Fruit fly (Drosophila melanogaster) whole organism, pupa: ENCODE results near the gene indra.

ENCODE experiments used
- CG12605 ChIP-seq: fragments of 200-800 bp; sonication (Bioruptor generic); IDR thresholded peaks from 2 replicates; pipeline ENCODE4 v1.3.6; 2022; ENCODE audit warnings: missing biosample characterization, missing genetic modification characterization
- CG13204 ChIP-seq: fragments of 200-800 bp; sonication (Bioruptor generic); optimal IDR thresholded peaks from 2 replicates; lab custom pipeline; 2018; ENCODE audit warnings: missing biosample characterization, mild to moderate bottlenecking, missing genetic modification characterization, moderate library complexity
- CG14655 ChIP-seq: fragments of 200-800 bp; sonication (Bioruptor generic); optimal IDR thresholded peaks from 3 replicates; lab custom pipeline; 2017; ENCODE audit warnings: mild to moderate bottlenecking, missing biosample characterization, missing genetic modification reagents, missing genetic modification characterization
- CG15710 ChIP-seq: fragments of 200-800 bp; sonication (Bioruptor generic); optimal IDR thresholded peaks from 2 replicates; lab custom pipeline; 2018; ENCODE audit warnings: missing biosample characterization, mild to moderate bottlenecking, missing genetic modification characterization, moderate library complexity
- CG17806 ChIP-seq: fragments of 200-800 bp; sonication (Bioruptor generic); optimal IDR thresholded peaks from 2 replicates; lab custom pipeline; 2018; ENCODE audit warnings: missing biosample characterization, mild to moderate bottlenecking, missing genetic modification characterization, moderate library complexity
- CG32121 ChIP-seq: fragments of 200-800 bp; sonication (Bioruptor generic); IDR thresholded peaks from 2 replicates; pipeline ENCODE4 v1.3.6; 2022; ENCODE audit warnings: missing biosample characterization, missing genetic modification characterization
- CG34367 ChIP-seq: fragments of 200-800 bp; sonication (Bioruptor generic); optimal IDR thresholded peaks from 2 replicates; lab custom pipeline; 2018; ENCODE audit warnings: missing biosample characterization, mild to moderate bottlenecking, missing genetic modification characterization
- CG4496 ChIP-seq: fragments of 200-800 bp; sonication (Bioruptor generic); IDR thresholded peaks from 3 replicates; pipeline ENCODE4 v1.3.6; 2022; ENCODE audit warnings: missing biosample characterization, missing genetic modification characterization
- CG8159 ChIP-seq: fragments of 200-800 bp; sonication (Bioruptor generic); optimal IDR thresholded peaks from 3 replicates; lab custom pipeline; 2018; ENCODE audit warnings: missing biosample characterization, mild to moderate bottlenecking, missing genetic modification characterization, moderate library complexity
- CG8301 ChIP-seq: fragments of 200-800 bp; sonication (Bioruptor generic); optimal IDR thresholded peaks from 2 replicates; lab custom pipeline; 2018; ENCODE audit warnings: missing biosample characterization, mild to moderate bottlenecking, missing genetic modification characterization
- CG9948 ChIP-seq: fragments of 200-800 bp; sonication (Bioruptor generic); optimal IDR thresholded peaks from 2 replicates; lab custom pipeline; 2018; ENCODE audit warnings: missing biosample characterization, mild to moderate bottlenecking, missing genetic modification characterization, moderate library complexity
- D1 ChIP-seq: fragments of 200-800 bp; sonication (Bioruptor generic); optimal IDR thresholded peaks from 2 replicates; lab custom pipeline; 2018; ENCODE audit warnings: missing biosample characterization, mild to moderate bottlenecking, missing genetic modification characterization, moderate library complexity
- EcR ChIP-seq: fragments of 200-800 bp; sonication (Bioruptor generic); optimal IDR thresholded peaks from 3 replicates; lab custom pipeline; 2019; ENCODE audit warnings: missing biosample characterization, missing genetic modification characterization, mild to moderate bottlenecking, moderate library complexity, missing genetic modification reagents
- Ets98B ChIP-seq: fragments of 200-800 bp; sonication (Bioruptor generic); IDR thresholded peaks from 2 replicates; pipeline ENCODE4 v1.3.6; 2022; ENCODE audit warnings: missing biosample characterization, missing genetic modification characterization
- Pif1A ChIP-seq: fragments of 200-800 bp; sonication (Bioruptor generic); optimal IDR thresholded peaks from 3 replicates; lab custom pipeline; 2016; ENCODE audit warnings: missing biosample characterization, missing genetic modification characterization
- Pif1B ChIP-seq: fragments of 200-800 bp; sonication (Bioruptor generic); optimal IDR thresholded peaks from 3 replicates; lab custom pipeline; 2016; ENCODE audit warnings: missing biosample characterization, missing genetic modification characterization
- Snoo ChIP-seq: fragments of 200-800 bp; sonication (Bioruptor generic); optimal IDR thresholded peaks from 3 replicates; lab custom pipeline; 2017; ENCODE audit warnings: missing biosample characterization, mild to moderate bottlenecking, missing genetic modification characterization, inconsistent platforms
- fd96Ca ChIP-seq: fragments of 200-800 bp; sonication (Bioruptor generic); IDR thresholded peaks from 3 replicates; pipeline ENCODE4 v1.3.6; 2022; ENCODE audit warnings: missing biosample characterization, missing genetic modification characterization
- gl ChIP-seq: fragments of 200-800 bp; sonication (Bioruptor generic); optimal IDR thresholded peaks from 2 replicates; lab custom pipeline; 2018; ENCODE audit warnings: missing biosample characterization, mild to moderate bottlenecking, missing genetic modification characterization
- rn ChIP-seq: fragments of 200-800 bp; sonication (Bioruptor generic); IDR thresholded peaks from 2 replicates; pipeline ENCODE4 v1.3.6; 2022; ENCODE audit warnings: missing biosample characterization, missing genetic modification characterization

Gene indra

dm6 chr3L:1302234-1302949 lies 39.8 kb downstream of the indra start, which contains the start of the genes Rac1 and Acat2:
Gene Rac1, minus strand, starts transcription at chr3L:1302683.
Gene Acat2, plus strand, starts transcription at chr3L:1302944.
- TF ChIP-seq CG9948 (tag; lab: Kevin White, UChicago) (no peak), D1 (tag; lab: Kevin White, UChicago) (no peak), CG4496 (no peak), CG8301 (no peak), CG8159 (tag; lab: Kevin White, UChicago) (no peak), CG32121 (GFP tag; lab: Robert Waterston, UW) (no peak), Pif1A (GFP tag; lab: Kevin White, UChicago) (no peak), fd96Ca (GFP tag; lab: Robert Waterston, UW) (no peak), rn (no peak)

- peak; percentile 69 for TF ChIP-seq CG17806 (tag; lab: Kevin White, UChicago)
- TF ChIP-seq rn: no peak
- TF ChIP-seq CG15710 (tag; lab: Kevin White, UChicago): peak; percentile 72
- TF ChIP-seq EcR (GFP tag; lab: Kevin White, UChicago): no peak
- peak; percentile 70 for TF ChIP-seq Snoo (tag; lab: Kevin White, UChicago)
- no peak for TF ChIP-seq D1 (tag; lab: Kevin White, UChicago)
- peak; percentile 31 for TF ChIP-seq Ets98B
- TF ChIP-seq CG8301: peak; percentile 64
- TF ChIP-seq Pif1A (GFP tag; lab: Kevin White, UChicago): no peak
- TF ChIP-seq fd96Ca (GFP tag; lab: Robert Waterston, UW): no peak
- no peak for TF ChIP-seq CG12605 (GFP tag; lab: Robert Waterston, UW)
- peak; percentile 72 for TF ChIP-seq CG8159 (tag; lab: Kevin White, UChicago)
- peak; percentile 74; the same call in 2 of the 3 replicates for TF ChIP-seq CG4496
- TF ChIP-seq CG34367 (tag; lab: Kevin White, UChicago): peak; percentile 54
- TF ChIP-seq CG13204: no peak
- TF ChIP-seq CG14655 (GFP tag; lab: Kevin White, UChicago): no peak
- peak; percentile 43 for TF ChIP-seq gl (tag; lab: Kevin White, UChicago)
- TF ChIP-seq CG9948 (tag; lab: Kevin White, UChicago): peak; percentile 64
- TF ChIP-seq Pif1B: no peak
- TF ChIP-seq, all 21 proteins: peak for 10
These were observed 42.0 kb downstream of the indra start for dm6 chr3L:1300076-1300635.

- TF ChIP-seq CG15710 (tag; lab: Kevin White, UChicago) (no peak), CG4496 (peak; percentile 18; the same call in 1 of the 3 replicates), EcR (GFP tag; lab: Kevin White, UChicago) (peak; percentile 21), CG32121 (GFP tag; lab: Robert Waterston, UW) (0 out of 2 replicates have a peak, but pooled peaks have one; percentile 16), Ets98B (peak; percentile 36; the same call in 1 of the 2 replicates)
These were observed 43.7 kb downstream of the indra start, which contains the start of gene scf for dm6 chr3L:1298509-1298908. Gene scf, plus strand, starts transcription at chr3L:1298672.

dm6 chr3L:1295693-1296092 lies 46.5 kb downstream of the indra start, which contains the start of gene Rabex-5:
Gene Rabex-5, plus strand, starts transcription at chr3L:1295913.
- TF ChIP-seq CG12605 (GFP tag; lab: Robert Waterston, UW) (no peak), CG4496 (0 out of 3 replicates have a peak, but pooled peaks have one; percentile 25), CG13204 (no peak), CG32121 (GFP tag; lab: Robert Waterston, UW) (peak; percentile 34; the same call in 1 of the 2 replicates)

- TF ChIP-seq CG8159 (tag; lab: Kevin White, UChicago) (no peak), Snoo (tag; lab: Kevin White, UChicago) (no peak), fd96Ca (GFP tag; lab: Robert Waterston, UW) (no peak), CG14655 (GFP tag; lab: Kevin White, UChicago) (no peak), D1 (tag; lab: Kevin White, UChicago) (no peak), CG9948 (tag; lab: Kevin White, UChicago) (no peak), gl (tag; lab: Kevin White, UChicago) (no peak), EcR (GFP tag; lab: Kevin White, UChicago) (no peak)
These were observed 47.4 kb downstream of the indra start for dm6 chr3L:1294835-1295234.
